Fruit fly (Drosophila melanogaster) whole organism, prepupa: ENCODE results near the gene SdicB.

ENCODE experiments used
- CG7368 ChIP-seq: fragments of 200-800 bp; sonication (Bioruptor generic); optimal IDR thresholded peaks from 3 replicates; lab custom pipeline; 2016; ENCODE audit warnings: missing biosample characterization, missing genetic modification characterization
- CG9139 ChIP-seq: fragments of 200-800 bp; sonication (Bioruptor generic); optimal IDR thresholded peaks from 3 replicates; lab custom pipeline; 2017; ENCODE audit warnings: missing biosample characterization, mild to moderate bottlenecking, missing genetic modification characterization
- acj6 ChIP-seq: fragments of 200-800 bp; sonication (Bioruptor generic); optimal IDR thresholded peaks from 3 replicates; lab custom pipeline; 2016; ENCODE audit warnings: missing biosample characterization, missing genetic modification characterization
- eg ChIP-seq: fragments of 200-800 bp; sonication (Bioruptor generic); IDR thresholded peaks from 3 replicates; pipeline ENCODE4 v1.3.6; 2022; ENCODE audit warnings: missing biosample characterization, missing genetic modification characterization
- salr ChIP-seq, 2 experiments: fragments of 200-800 bp; sonication (Bioruptor generic); optimal IDR thresholded peaks; 3 replicates each; lab custom pipeline; 2016 to 2018; ENCODE audit warnings: missing biosample characterization in 2 of 2, missing genetic modification characterization in 2 of 2, mild to moderate bottlenecking in 1 of 2

- TF ChIP-seq eg (GFP tag; lab: Robert Waterston, UW) (no peak), CG7368 (GFP tag; lab: Kevin White, UChicago) (no peak), acj6 (GFP tag; lab: Kevin White, UChicago) (no peak), CG9139 (GFP tag; lab: Kevin White, UChicago) (no peak), salr (GFP tag; optimal IDR thresholded peaks at IDR 0.05; lab: Kevin White, UChicago) (no peak)
Measured at dm6 chrX:20165773-20166412, 43.5 kb downstream of the SdicB start, which contains the start of gene Phf7.
